Fruit fly (Drosophila melanogaster): Measurements from ENCODE around the gene Ncc69.

The Ncc69 gene

dm6 chr3L:12405889-12406500 is 14.8 kb upstream of the Ncc69 start:
- TF ChIP-seq noc (tag; optimal IDR thresholded peaks at IDR 0.05) = no peak

dm6 chr3L:12401800-12402199 is 10.6 kb upstream of the Ncc69 start, which contains the start of gene Smyd4-2:
TSS of gene Smyd4-2 (minus strand) at chr3L:12401935.
- no peak for TF ChIP-seq noc (tag; optimal IDR thresholded peaks at IDR 0.05)

DNA sequence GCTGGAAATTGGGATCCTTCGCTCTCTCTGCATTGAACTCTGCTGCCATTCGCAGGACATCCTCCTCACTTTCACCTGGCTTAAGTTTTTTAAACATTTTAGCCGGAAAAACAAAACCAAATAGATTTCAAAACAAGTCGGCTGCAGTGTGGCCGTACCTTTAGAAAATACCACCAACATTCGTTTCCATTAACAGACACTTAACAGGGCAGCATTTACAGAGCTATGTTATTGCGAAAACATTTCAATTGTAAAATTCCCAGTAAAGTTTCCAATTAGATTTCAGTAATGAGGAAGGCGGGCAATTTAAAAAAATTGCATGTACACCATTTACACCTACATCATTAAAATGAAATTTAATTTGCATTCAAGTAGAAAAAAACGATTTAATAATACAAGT is 7.9 kb upstream of the Ncc69 start, which contains the start of gene CG32104:
Gene CG32104 (minus strand): TSS at position 152 of the 400 bp plus-strand sequence.
- TF ChIP-seq noc (tag; optimal IDR thresholded peaks at IDR 0.05) = no peak

- no peak for TF ChIP-seq noc (tag; optimal IDR thresholded peaks at IDR 0.05)
Observed at dm6 chr3L:12395871-12396270, 4.6 kb upstream of the Ncc69 start, which contains the start of gene Obp69a. TSS of gene Obp69a (plus strand) at chr3L:12396171.

DNA sequence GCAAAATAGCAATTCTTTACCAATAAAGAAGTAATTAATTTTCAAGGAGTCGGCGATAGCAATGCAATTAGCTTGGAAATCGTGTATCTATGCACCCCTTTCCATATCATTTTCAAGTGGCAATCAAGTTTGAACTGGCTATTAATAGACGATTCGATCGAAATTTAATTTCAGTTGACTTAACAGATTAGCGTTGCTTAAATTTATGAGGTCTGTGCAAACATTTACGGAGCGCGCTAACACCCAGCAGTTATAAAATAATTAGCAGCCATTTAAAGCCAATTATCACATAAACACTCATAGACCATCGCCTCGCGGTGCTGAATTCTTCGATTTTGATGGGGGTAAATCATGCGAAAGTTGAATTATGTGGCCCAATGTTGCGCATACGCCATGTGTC is 1.5 kb upstream of the Ncc69 start:
- TF ChIP-seq noc (tag; optimal IDR thresholded peaks at IDR 0.05) = no peak

DNA sequence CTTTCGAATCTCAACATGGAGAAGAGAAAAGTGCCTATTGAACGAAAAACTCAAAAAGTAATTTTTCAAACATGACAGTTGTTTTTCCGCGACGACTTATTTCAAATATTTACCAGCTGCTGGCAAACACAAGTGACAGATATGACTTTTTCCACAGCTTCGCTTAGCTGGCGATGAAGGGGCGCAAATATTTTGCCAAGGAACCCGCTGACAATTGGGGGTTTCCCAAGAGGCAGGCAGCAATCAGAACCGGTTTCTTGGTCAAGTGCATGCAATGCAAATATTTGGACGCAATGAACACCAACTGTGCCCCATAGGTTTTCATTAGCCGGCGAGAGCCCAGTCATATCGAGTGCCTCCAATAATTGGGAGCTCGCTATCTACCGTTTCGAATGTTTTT is 824 bp upstream of the Ncc69 start:
- no peak for TF ChIP-seq noc (tag; optimal IDR thresholded peaks at IDR 0.05)

DNA sequence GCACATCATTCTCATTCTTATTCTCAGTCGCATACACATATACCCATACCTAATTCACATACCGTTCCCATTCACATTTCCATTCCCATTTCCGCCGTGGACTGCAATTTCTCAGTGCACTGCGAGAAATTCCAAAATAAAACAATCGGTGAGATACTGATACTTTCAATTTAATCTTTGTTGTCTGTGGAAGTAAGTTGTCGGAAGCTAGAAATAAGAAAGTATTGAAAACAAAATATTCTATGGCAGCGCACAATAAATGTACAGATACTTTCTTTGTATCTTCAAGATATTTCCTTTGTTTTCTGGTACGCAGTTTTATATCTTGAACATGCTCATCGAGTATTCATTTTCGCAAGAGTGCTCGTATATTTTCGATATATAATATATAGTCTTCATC is 3.3 kb downstream of the Ncc69 start:
- TF ChIP-seq noc (tag; optimal IDR thresholded peaks at IDR 0.05) = no peak

DNA sequence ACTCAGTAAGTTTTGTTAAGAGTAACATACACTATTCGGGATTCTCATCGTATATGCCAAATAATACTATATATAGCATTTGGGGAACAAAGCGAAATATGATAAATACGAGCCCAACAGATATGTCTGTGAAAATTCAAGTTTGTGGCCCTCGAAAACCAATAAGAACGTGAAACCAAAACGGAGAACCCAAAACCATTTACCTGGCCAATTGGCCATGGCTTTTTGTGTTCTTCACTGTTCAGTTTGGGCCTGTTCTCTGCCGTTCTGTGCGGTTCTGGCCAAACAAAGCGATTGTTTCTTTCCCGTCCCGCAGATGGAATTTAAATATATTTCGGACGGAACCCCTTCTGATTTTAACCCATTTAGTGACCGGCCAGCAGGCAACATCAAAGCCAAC is 4.2 kb downstream of the Ncc69 start:
- TF ChIP-seq noc (tag; optimal IDR thresholded peaks at IDR 0.05) = no peak

DNA sequence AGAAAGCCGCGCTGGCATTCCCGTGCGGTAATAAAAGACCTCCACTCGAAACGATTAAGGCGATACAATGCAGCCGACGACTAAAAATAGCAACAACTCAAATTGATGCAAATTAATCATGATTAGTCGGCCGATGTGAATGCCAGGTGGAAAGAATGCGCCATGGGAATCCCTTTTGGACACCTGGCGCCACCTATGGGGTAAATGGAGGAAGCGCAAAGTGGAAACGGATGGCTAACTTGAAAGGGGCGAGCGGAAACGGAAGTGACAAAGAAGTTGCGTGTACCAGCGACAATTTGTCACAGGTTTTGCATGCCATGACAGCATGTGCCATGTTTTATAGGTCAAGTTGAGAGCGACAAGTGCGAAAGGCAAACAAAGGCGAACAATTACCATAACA is 10.7 kb downstream of the Ncc69 start:
- TF ChIP-seq noc (tag; optimal IDR thresholded peaks at IDR 0.05) = no peak

dm6 chr3L:12374420-12374819 is 16.8 kb downstream of the Ncc69 start:
- TF ChIP-seq noc (tag; optimal IDR thresholded peaks at IDR 0.05) = no peak

- no peak for TF ChIP-seq noc (tag; optimal IDR thresholded peaks at IDR 0.05)
Observed at dm6 chr3L:12363729-12364128, 27.5 kb downstream of the Ncc69 start.

- no peak for TF ChIP-seq noc (tag; optimal IDR thresholded peaks at IDR 0.05)
Observed at dm6 chr3L:12351440-12351839, 39.8 kb downstream of the Ncc69 start, which contains the start of gene CrzR. TSS of gene CrzR (minus strand) at chr3L:12351544.

dm6 chr3L:12350307-12350706 is 40.9 kb downstream of the Ncc69 start:
- peak; percentile 53 for TF ChIP-seq noc (tag; optimal IDR thresholded peaks at IDR 0.05)

DNA sequence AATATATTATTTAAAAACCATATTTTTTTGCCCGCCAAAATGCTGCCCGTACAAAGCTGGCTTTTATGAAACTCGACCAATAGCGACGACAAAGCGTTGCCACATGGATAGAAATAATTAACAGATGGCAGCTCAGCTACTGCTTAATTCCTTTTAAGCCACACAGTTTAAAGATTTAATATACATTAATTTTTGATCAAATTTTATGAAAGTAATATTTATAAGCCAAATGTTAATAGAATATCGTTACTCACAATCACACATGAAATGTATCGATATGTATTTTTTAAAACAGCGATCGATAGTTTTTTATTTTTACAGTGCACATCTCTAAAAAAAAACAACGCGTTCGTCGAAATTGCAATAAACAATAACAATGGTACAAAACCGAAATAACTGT is 54.9 kb downstream of the Ncc69 start, which contains the start of gene CG10418:
Gene CG10418 (plus strand): TSS at position 338 of the 400 bp plus-strand sequence.
- TF ChIP-seq noc (tag; optimal IDR thresholded peaks at IDR 0.05) = no peak

DNA sequence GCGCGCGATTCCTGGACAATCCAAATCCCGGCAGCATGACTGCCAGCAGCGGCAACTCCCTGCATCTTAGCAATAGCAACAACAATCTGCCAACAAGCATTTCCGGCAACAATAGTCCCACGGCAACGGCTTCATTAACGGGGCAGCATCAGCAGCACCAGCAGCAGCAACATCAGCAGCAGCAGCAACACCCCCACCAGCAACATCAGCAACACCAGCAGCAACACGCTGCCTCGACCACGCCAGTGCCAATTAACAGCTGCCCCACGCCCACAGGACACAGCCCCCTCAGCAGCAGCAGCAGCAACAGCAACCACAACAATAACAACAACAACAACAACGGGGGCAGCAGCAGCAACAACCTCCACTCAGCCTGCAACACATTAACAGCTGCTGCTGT is 61.7 kb downstream of the Ncc69 start:
- no peak for TF ChIP-seq noc (tag; optimal IDR thresholded peaks at IDR 0.05)

DNA sequence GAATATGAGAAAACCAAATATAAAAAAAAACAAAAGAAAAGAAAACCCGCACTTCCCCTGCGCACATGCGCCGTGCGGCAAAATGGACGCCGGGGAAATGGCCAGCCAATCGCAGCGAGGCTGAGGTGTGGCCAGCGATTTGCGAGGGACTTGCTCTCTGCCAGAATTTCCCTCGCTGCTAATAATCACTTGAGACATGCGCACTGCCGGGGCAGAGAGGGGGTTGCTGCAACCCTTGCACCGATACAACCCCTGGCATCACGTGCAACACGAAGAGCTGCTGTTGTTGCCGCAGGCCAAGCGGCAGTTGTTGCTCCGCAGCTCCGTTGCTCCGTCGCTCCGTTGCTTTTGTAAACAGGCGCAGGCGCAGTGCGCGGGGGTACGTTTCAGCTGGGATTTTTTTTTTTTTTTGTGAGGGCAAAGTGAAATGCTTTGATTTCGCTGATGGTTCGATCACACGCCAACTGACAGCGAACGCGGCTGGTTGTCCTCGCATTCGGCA is 62.4 kb downstream of the Ncc69 start, which contains the start of gene Lmx1a:
Gene Lmx1a (plus strand): TSS at position 452 of the 502 bp plus-strand sequence.
- no peak for TF ChIP-seq noc (tag; optimal IDR thresholded peaks at IDR 0.05)

dm6 chr3L:12319782-12320181 is 71.5 kb downstream of the Ncc69 start:
- no peak for TF ChIP-seq noc (tag; optimal IDR thresholded peaks at IDR 0.05)

Measured in whole organism, larva.